Worm (Caenorhabditis elegans) whole organism, young adult: ENCODE data around the gene srxa-16.

Source experiments
- F49E8.2 ChIP-seq: sonication (generic microtip); optimal IDR thresholded peaks from 3 replicates; lab custom pipeline; 2017; ENCODE audit warnings: missing genetic modification characterization, mild to moderate bottlenecking, missing compliant biosample characterization, antibody characterized with exemption, moderate library complexity; ENCODE audit not compliant: insufficient read depth
- atf-7 ChIP-seq: sonication (generic microtip); optimal IDR thresholded peaks from 2 replicates; lab custom pipeline; 2017; ENCODE audit warnings: mild to moderate bottlenecking, missing genetic modification characterization, missing compliant biosample characterization
- ets-4 ChIP-seq: fragments of 200-800 bp; sonication (Bioruptor generic); optimal IDR thresholded peaks from 2 replicates; lab custom pipeline; 2018; ENCODE audit warnings: mild to moderate bottlenecking, missing genetic modification characterization, missing compliant biosample characterization
- lin-26 ChIP-seq: fragments of 200-800 bp; sonication (Bioruptor generic); IDR thresholded peaks from 2 replicates; pipeline ENCODE4 v1.3.6; 2022; ENCODE audit warnings: missing genetic modification reagents, missing genetic modification characterization, missing compliant biosample characterization
- lin-54 ChIP-seq: fragments of 200-800 bp; sonication (Bioruptor generic); optimal IDR thresholded peaks from 2 replicates; lab custom pipeline; 2018; ENCODE audit warnings: mild to moderate bottlenecking, missing genetic modification characterization, missing compliant biosample characterization
- lir-1 ChIP-seq: fragments of 200-800 bp; sonication (Bioruptor generic); conservative IDR thresholded peaks from 2 replicates; pipeline ENCODE4 v1.3.6; 2022; ENCODE audit warnings: missing genetic modification reagents, missing genetic modification characterization, missing compliant biosample characterization
- madf-8 ChIP-seq: fragments of 200-800 bp; sonication (Bioruptor generic); conservative IDR thresholded peaks from 2 replicates; pipeline ENCODE4 v1.3.6; 2022; ENCODE audit warnings: missing genetic modification reagents, missing genetic modification characterization, missing compliant biosample characterization
- nfya-2 ChIP-seq: fragments of 200-800 bp; sonication (Bioruptor generic); IDR thresholded peaks from 2 replicates; pipeline ENCODE4 v1.3.6; 2022; ENCODE audit warnings: missing genetic modification reagents, missing genetic modification characterization, missing compliant biosample characterization
- snpc-4 ChIP-seq, 5 experiments: fragments of 150-350 bp in 1 of 5; sonication (generic microtip) in 4 of 5; optimal IDR thresholded peaks; 2 replicates each; lab custom pipeline; 2014 to 2018; ENCODE audit warnings: missing genetic modification characterization in 5 of 5, missing biosample characterization in 3 of 5, antibody characterized with exemption in 2 of 5, mild to moderate bottlenecking in 2 of 5, missing compliant biosample characterization in 2 of 5, missing genotype in 2 of 5, moderate library complexity in 2 of 5, missing genetic modification reagents in 1 of 5
- somi-1 ChIP-seq: fragments of 200-800 bp; sonication (Bioruptor generic); optimal IDR thresholded peaks from 2 replicates; lab custom pipeline; 2018; ENCODE audit warnings: mild to moderate bottlenecking, missing genetic modification characterization, missing compliant biosample characterization
- ztf-25 ChIP-seq: fragments of 200-800 bp; sonication (Bioruptor generic); IDR thresholded peaks from 2 replicates; pipeline ENCODE4 v1.3.6; 2022; ENCODE audit warnings: missing genetic modification reagents, missing genetic modification characterization, missing compliant biosample characterization
- ztf-6 ChIP-seq: fragments of 200-800 bp; sonication (Bioruptor generic); IDR thresholded peaks from 2 replicates; pipeline ENCODE4 v1.3.6; 2022; ENCODE audit warnings: missing genetic modification reagents, missing genetic modification characterization, missing compliant biosample characterization

ce11 chrV:16131249-16131648 lies 17.1 kb upstream of the srxa-16 start, which contains the start of gene fbxa-142:
- TF ChIP-seq madf-8 (GFP tag; lab: Robert Waterston, UW) (no peak), ets-4 (no peak), lin-26 (GFP tag; lab: Robert Waterston, UW) (no peak), atf-7 (tag; lab: Kevin White, UChicago) (no peak), nfya-2 (GFP tag; lab: Robert Waterston, UW) (no peak), somi-1 (GFP tag; lab: Kevin White, UChicago) (no peak), lin-54 (GFP tag; lab: Kevin White, UChicago) (no peak), snpc-4 (GFP tag; optimal IDR thresholded peaks at IDR 0.05; lab: Kevin White, UChicago) (no peak), snpc-4 (tag; optimal IDR thresholded peaks at IDR 0.05; lab: Kevin White, UChicago) (no peak), F49E8.2 (tag; lab: Kevin White, UChicago) (no peak), lir-1 (GFP tag; lab: Robert Waterston, UW) (no peak), ztf-25 (no peak), ztf-6 (GFP tag; lab: Robert Waterston, UW) (no peak)
